Worm (Caenorhabditis elegans) whole organism, L2 larva: ENCODE measurements around the gene ipp-5.

Experiments
- F13H6.1 ChIP-seq: sonication (generic microtip); optimal IDR thresholded peaks from 2 replicates; lab custom pipeline; 2016; ENCODE audit warnings: missing genetic modification characterization, missing compliant biosample characterization
- dmd-4 ChIP-seq: sonication (generic microtip); optimal IDR thresholded peaks from 2 replicates; lab custom pipeline; 2017; ENCODE audit warnings: missing biosample characterization, missing genetic modification characterization
- fos-1 ChIP-seq: fragments of 150-350 bp; optimal IDR thresholded peaks from 2 replicates; lab custom pipeline; 2014; ENCODE audit warnings: missing biosample characterization, missing genetic modification characterization
- mbf-1 ChIP-seq: sonication (generic microtip); optimal IDR thresholded peaks from 2 replicates; lab custom pipeline; 2017; ENCODE audit warnings: missing biosample characterization, missing genetic modification characterization
- nhr-10 ChIP-seq: sonication (generic microtip); optimal IDR thresholded peaks from 2 replicates; lab custom pipeline; 2017; ENCODE audit warnings: missing biosample characterization, missing genetic modification characterization
- nhr-12 ChIP-seq: fragments of 150-350 bp; optimal IDR thresholded peaks from 2 replicates; lab custom pipeline; 2014; ENCODE audit warnings: missing biosample characterization, missing genetic modification characterization
- nhr-23 ChIP-seq: fragments of 150-350 bp; optimal IDR thresholded peaks from 2 replicates; lab custom pipeline; 2014; ENCODE audit warnings: missing biosample characterization, missing genetic modification reagents, missing genetic modification characterization
- snpc-4 ChIP-seq: fragments of 150-350 bp; optimal IDR thresholded peaks from 2 replicates; lab custom pipeline; 2014; ENCODE audit warnings: missing biosample characterization, missing genetic modification characterization

DNA sequence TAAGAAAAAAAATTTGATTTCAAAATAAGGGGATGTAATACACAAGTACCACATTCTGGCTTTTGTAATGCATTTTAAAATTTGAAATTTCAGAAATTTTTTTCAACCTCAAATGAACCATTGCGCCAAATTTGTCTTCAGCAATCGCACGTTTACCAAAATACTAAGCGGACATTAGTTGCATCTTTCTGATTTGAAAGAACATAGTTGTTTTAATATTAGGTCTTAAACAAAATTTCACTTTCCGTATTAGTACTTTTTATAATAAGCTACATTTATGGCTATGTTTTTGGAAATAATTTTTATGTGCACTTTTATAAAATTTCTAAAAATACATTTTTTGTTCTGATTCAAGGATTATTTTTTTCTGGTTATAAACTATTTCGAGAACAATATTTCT lies 27.4 kb upstream of the ipp-5 start, which contains the start of gene sups-1:
- TF ChIP-seq snpc-4 (no peak), dmd-4 (no peak), nhr-10 (no peak), mbf-1 (no peak), nhr-12 (tag; lab: Kevin White, UChicago) (no peak), nhr-23 (tag; lab: Kevin White, UChicago) (no peak), fos-1 (tag; lab: Kevin White, UChicago) (no peak), F13H6.1 (tag; lab: Kevin White, UChicago) (no peak)
